Worm (Caenorhabditis elegans) whole organism, mixed stage, embryonic: ENCODE measurements around the gene nnt-1.

Experiments
- blmp-1 ChIP-seq: fragments of 150-350 bp; optimal IDR thresholded peaks from 2 replicates; lab custom pipeline; 2014; ENCODE audit warnings: missing biosample characterization, missing genetic modification characterization
- elt-3 ChIP-seq: fragments of 150-350 bp; optimal IDR thresholded peaks from 2 replicates; lab custom pipeline; 2014; ENCODE audit warnings: missing biosample characterization, missing genetic modification characterization
- mab-5 ChIP-seq: fragments of 150-350 bp; optimal IDR thresholded peaks from 2 replicates; lab custom pipeline; 2014; ENCODE audit warnings: missing biosample characterization, missing genetic modification characterization
- mep-1 ChIP-seq: fragments of 150-350 bp; optimal IDR thresholded peaks from 2 replicates; lab custom pipeline; 2017; ENCODE audit warnings: missing biosample characterization, missing genetic modification reagents, missing genetic modification characterization, inconsistent platforms
- nhr-28 ChIP-seq: fragments of 150-350 bp; optimal IDR thresholded peaks from 2 replicates; lab custom pipeline; 2014; ENCODE audit warnings: missing biosample characterization, missing genetic modification characterization
- snpc-4 ChIP-seq: fragments of 150-350 bp; optimal IDR thresholded peaks from 2 replicates; lab custom pipeline; 2014; ENCODE audit warnings: missing biosample characterization, missing genetic modification characterization
- sptf-1 ChIP-seq: sonication (generic microtip); optimal IDR thresholded peaks from 2 replicates; lab custom pipeline; 2017; ENCODE audit warnings: mild to moderate bottlenecking, missing genetic modification characterization, moderate library complexity, missing compliant biosample characterization
- unc-39 ChIP-seq: fragments of 150-350 bp; optimal IDR thresholded peaks from 2 replicates; lab custom pipeline; 2014; ENCODE audit warnings: missing biosample characterization, missing genetic modification characterization

- no peak for TF ChIP-seq snpc-4 (tag; lab: Kevin White, UChicago)
- no peak for TF ChIP-seq mep-1
- TF ChIP-seq blmp-1 (tag; lab: Kevin White, UChicago) = no peak
- TF ChIP-seq nhr-28 (tag; lab: Kevin White, UChicago) = no peak
- TF ChIP-seq elt-3 (tag; lab: Kevin White, UChicago) = no peak
- no peak for TF ChIP-seq sptf-1 (tag; lab: Kevin White, UChicago)
- TF ChIP-seq mab-5 (tag; lab: Kevin White, UChicago) = no peak
- no peak for TF ChIP-seq unc-39 (tag; lab: Kevin White, UChicago)
Observed at ce11 chrX:6155436-6155835, 33.3 kb downstream of the nnt-1 start.
